Fruit fly (Drosophila melanogaster) whole organism, prepupa: ENCODE data around the gene Prm.
A peak's percentile ranks its signal among the peaks of the same experiment; 100 is the strongest.

Experiments used
- CG10669 ChIP-seq: fragments of 200-800 bp; sonication (Bioruptor generic); optimal IDR thresholded peaks from 3 replicates; lab custom pipeline; 2018; ENCODE audit warnings: missing biosample characterization, mild to moderate bottlenecking, missing genetic modification characterization, moderate library complexity
- CG11294 ChIP-seq: fragments of 200-800 bp; sonication (Bioruptor generic); IDR thresholded peaks from 2 replicates; pipeline ENCODE4 v1.3.6; 2022; ENCODE audit warnings: missing biosample characterization, missing genetic modification characterization
- CG11762 ChIP-seq: fragments of 200-800 bp; sonication (Bioruptor generic); optimal IDR thresholded peaks from 3 replicates; lab custom pipeline; 2016; ENCODE audit warnings: missing biosample characterization, missing genetic modification characterization; ENCODE audit not compliant: insufficient read depth
- CG16779 ChIP-seq: fragments of 200-800 bp; sonication (Bioruptor generic); optimal IDR thresholded peaks from 3 replicates; lab custom pipeline; 2017; ENCODE audit warnings: missing biosample characterization, mild to moderate bottlenecking, missing genetic modification characterization
- CG3032 ChIP-seq: fragments of 200-800 bp; optimal IDR thresholded peaks from 2 replicates; lab custom pipeline; 2019; ENCODE audit warnings: missing biosample characterization, mild to moderate bottlenecking, missing genetic modification characterization, moderate library complexity
- CG34406 ChIP-seq: fragments of 200-800 bp; sonication (Bioruptor generic); optimal IDR thresholded peaks from 3 replicates; lab custom pipeline; 2016; ENCODE audit warnings: missing biosample characterization, missing genetic modification characterization
- CG3919 ChIP-seq: fragments of 200-800 bp; sonication (Bioruptor generic); optimal IDR thresholded peaks from 3 replicates; lab custom pipeline; 2016; ENCODE audit warnings: missing biosample characterization, missing genetic modification characterization
- CG6163 ChIP-seq: fragments of 200-800 bp; sonication (Bioruptor generic); IDR thresholded peaks from 3 replicates; pipeline ENCODE4 v1.3.6; 2022; ENCODE audit warnings: missing biosample characterization, missing genetic modification characterization
- CG6808 ChIP-seq: fragments of 200-800 bp; sonication (Bioruptor generic); optimal IDR thresholded peaks from 3 replicates; lab custom pipeline; 2017; ENCODE audit warnings: missing biosample characterization, missing genetic modification characterization, mild to moderate bottlenecking, moderate library complexity, missing genetic modification reagents
- CG6854 ChIP-seq: fragments of 200-800 bp; sonication (Bioruptor generic); optimal IDR thresholded peaks from 2 replicates; lab custom pipeline; 2017; ENCODE audit warnings: missing biosample characterization, mild to moderate bottlenecking, missing genetic modification characterization
- CG8119 ChIP-seq: fragments of 200-800 bp; sonication (Bioruptor generic); IDR thresholded peaks from 3 replicates; pipeline ENCODE4 v1.3.6; 2022; ENCODE audit warnings: missing biosample characterization, missing genetic modification characterization
- CG8632 ChIP-seq: fragments of 200-800 bp; sonication (Bioruptor generic); optimal IDR thresholded peaks from 3 replicates; lab custom pipeline; 2016; ENCODE audit warnings: missing biosample characterization, missing genetic modification characterization
- CG9139 ChIP-seq: fragments of 200-800 bp; sonication (Bioruptor generic); optimal IDR thresholded peaks from 3 replicates; lab custom pipeline; 2017; ENCODE audit warnings: missing biosample characterization, mild to moderate bottlenecking, missing genetic modification characterization
- Eip75B ChIP-seq: fragments of 200-800 bp; sonication (Bioruptor generic); optimal IDR thresholded peaks from 3 replicates; lab custom pipeline; 2016; ENCODE audit warnings: missing biosample characterization, missing genetic modification characterization
- Eip78C ChIP-seq: fragments of 200-800 bp; sonication (Bioruptor generic); peaks from one replicate; lab custom pipeline; 2016; ENCODE audit warnings: missing biosample characterization, missing genetic modification characterization
- Eip93F ChIP-seq: fragments of 200-800 bp; sonication (Bioruptor generic); optimal IDR thresholded peaks from 2 replicates; lab custom pipeline; 2016; ENCODE audit warnings: missing biosample characterization, mild to moderate bottlenecking, missing genetic modification characterization
- Ets21C ChIP-seq: fragments of 200-800 bp; sonication (Bioruptor generic); optimal IDR thresholded peaks from 3 replicates; lab custom pipeline; 2016; ENCODE audit warnings: missing biosample characterization, missing genetic modification characterization
- Hr38 ChIP-seq: sonication (Bioruptor generic); optimal IDR thresholded peaks from 2 replicates; lab custom pipeline; 2016; ENCODE audit warnings: missing biosample characterization, missing genetic modification characterization
- Lpt ChIP-seq: fragments of 200-800 bp; sonication (Bioruptor generic); optimal IDR thresholded peaks from 3 replicates; lab custom pipeline; 2016; ENCODE audit warnings: missing biosample characterization, missing genetic modification characterization
- Met ChIP-seq: fragments of 200-800 bp; sonication (Bioruptor generic); optimal IDR thresholded peaks from 3 replicates; lab custom pipeline; 2016; ENCODE audit warnings: missing biosample characterization, missing genetic modification characterization
- Sox102F ChIP-seq: fragments of 200-800 bp; sonication (Bioruptor generic); optimal IDR thresholded peaks from 2 replicates; lab custom pipeline; 2016; ENCODE audit warnings: missing biosample characterization, mild to moderate bottlenecking, missing genetic modification characterization
- Sox15 ChIP-seq: fragments of 200-800 bp; sonication (Bioruptor generic); optimal IDR thresholded peaks from 3 replicates; lab custom pipeline; 2016; ENCODE audit warnings: missing biosample characterization, missing genetic modification characterization
- achi ChIP-seq: fragments of 200-800 bp; sonication (Bioruptor generic); optimal IDR thresholded peaks from 3 replicates; lab custom pipeline; 2016; ENCODE audit warnings: missing biosample characterization, missing genetic modification characterization
- acj6 ChIP-seq: fragments of 200-800 bp; sonication (Bioruptor generic); optimal IDR thresholded peaks from 3 replicates; lab custom pipeline; 2016; ENCODE audit warnings: missing biosample characterization, missing genetic modification characterization
- cyc ChIP-seq: fragments of 200-800 bp; sonication (Bioruptor generic); optimal IDR thresholded peaks from 3 replicates; lab custom pipeline; 2016; ENCODE audit warnings: missing biosample characterization, missing genetic modification characterization
- dac ChIP-seq: fragments of 200-800 bp; sonication (Bioruptor generic); optimal IDR thresholded peaks from 2 replicates; lab custom pipeline; 2017; ENCODE audit warnings: missing biosample characterization, mild to moderate bottlenecking, missing genetic modification characterization
- dsx ChIP-seq: fragments of 200-800 bp; optimal IDR thresholded peaks from 3 replicates; lab custom pipeline; 2019; ENCODE audit warnings: missing biosample characterization, mild to moderate bottlenecking, missing genetic modification characterization, moderate library complexity; ENCODE audit not compliant: poor library complexity, severe bottlenecking
- eg ChIP-seq: fragments of 200-800 bp; sonication (Bioruptor generic); IDR thresholded peaks from 3 replicates; pipeline ENCODE4 v1.3.6; 2022; ENCODE audit warnings: missing biosample characterization, missing genetic modification characterization
- esn ChIP-seq: fragments of 200-800 bp; sonication (Bioruptor generic); optimal IDR thresholded peaks from 2 replicates; lab custom pipeline; 2016; ENCODE audit warnings: missing biosample characterization, mild to moderate bottlenecking, missing genetic modification characterization, moderate library complexity
- fd59A ChIP-seq: fragments of 200-800 bp; sonication (Bioruptor generic); optimal IDR thresholded peaks from 2 replicates; lab custom pipeline; 2017; ENCODE audit warnings: missing biosample characterization, mild to moderate bottlenecking, missing genetic modification characterization, missing genetic modification reagents
- fkh ChIP-seq: fragments of 200-800 bp; sonication (Bioruptor generic); optimal IDR thresholded peaks from 3 replicates; lab custom pipeline; 2017; ENCODE audit warnings: missing biosample characterization, mild to moderate bottlenecking, missing genetic modification characterization, moderate library complexity
- lz ChIP-seq: fragments of 200-800 bp; sonication (Bioruptor generic); optimal IDR thresholded peaks from 3 replicates; lab custom pipeline; 2016; ENCODE audit warnings: missing biosample characterization, missing genetic modification characterization
- pdm3 ChIP-seq: fragments of 200-800 bp; sonication (Bioruptor generic); optimal IDR thresholded peaks from 3 replicates; lab custom pipeline; 2016; ENCODE audit warnings: missing biosample characterization, missing genetic modification characterization
- spab ChIP-seq: fragments of 200-800 bp; sonication (Bioruptor generic); optimal IDR thresholded peaks from 2 replicates; lab custom pipeline; 2017; ENCODE audit warnings: missing biosample characterization, mild to moderate bottlenecking, missing genetic modification characterization, missing genetic modification reagents
- ss ChIP-seq, 2 experiments: fragments of 200-800 bp; sonication (Bioruptor generic); optimal IDR thresholded peaks; 2 replicates in 1 of 2; 3 replicates in 1 of 2; lab custom pipeline; 2017 to 2018; ENCODE audit warnings: mild to moderate bottlenecking in 2 of 2, missing biosample characterization in 2 of 2, missing genetic modification characterization in 2 of 2, moderate library complexity in 1 of 2
- svp ChIP-seq: fragments of 200-800 bp; sonication (Bioruptor generic); peaks from one replicate; lab custom pipeline; 2016; ENCODE audit warnings: missing biosample characterization, missing genetic modification characterization
- topi ChIP-seq: fragments of 200-800 bp; sonication (Bioruptor generic); optimal IDR thresholded peaks from 3 replicates; lab custom pipeline; 2016; ENCODE audit warnings: missing biosample characterization, missing genetic modification characterization
- vri ChIP-seq: fragments of 200-800 bp; sonication (Bioruptor generic); optimal IDR thresholded peaks from 3 replicates; lab custom pipeline; 2016; ENCODE audit warnings: missing biosample characterization, mild to moderate bottlenecking, missing genetic modification characterization

Gene Prm

dm6 chr3L:8691891-8692874, 52.9 kb downstream of the Prm start (continued):
- TF ChIP-seq pdm3 (peak; percentile 41), CG9139 (GFP tag; lab: Kevin White, UChicago) (peak; percentile 65), CG11294 (GFP tag; lab: Robert Waterston, UW) (no peak), CG6808 (GFP tag; lab: Kevin White, UChicago) (peak; percentile 64), Lpt (GFP tag; lab: Kevin White, UChicago) (peak; percentile 6), Sox15 (GFP tag; lab: Kevin White, UChicago) (peak; percentile 45), lz (peak; percentile 39), spab (GFP tag; lab: Kevin White, UChicago) (peak; percentile 41), eg (peak; percentile 56), fd59A (no peak), acj6 (GFP tag; lab: Kevin White, UChicago) (peak; percentile 24)
- TF ChIP-seq, all 60 proteins: peak for 48

dm6 chr3L:8690630-8691029, 54.5 kb downstream of the Prm start:
- TF ChIP-seq CG3032 (no peak), fkh (GFP tag; lab: Kevin White, UChicago) (peak; percentile 70)
- TF ChIP-seq, all 60 proteins: peak for 1

dm6 chr3L:8689675-8690074, 55.4 kb downstream of the Prm start:
- TF ChIP-seq lz (no peak), svp (GFP tag; lab: Kevin White, UChicago) (peak; percentile 11), CG16779 (tag; lab: Kevin White, UChicago) (no peak), Eip78C (peak; percentile 43), fkh (GFP tag; lab: Kevin White, UChicago) (peak; percentile 96)

dm6 chr3L:8688694-8689291, 56.3 kb downstream of the Prm start:
- peak; percentile 20 for TF ChIP-seq Sox102F (GFP tag; lab: Kevin White, UChicago)
- peak; percentile 9 for TF ChIP-seq esn (GFP tag; lab: Kevin White, UChicago)
- TF ChIP-seq vri (GFP tag; lab: Kevin White, UChicago) = peak; percentile 68
- no peak for TF ChIP-seq pdm3
- no peak for TF ChIP-seq Ets21C (GFP tag; lab: Kevin White, UChicago)
- no peak for TF ChIP-seq Hr38
- no peak for TF ChIP-seq topi (GFP tag; lab: Kevin White, UChicago)
- TF ChIP-seq CG6854 = peak; percentile 0
- TF ChIP-seq cyc (GFP tag; lab: Kevin White, UChicago) = no peak
- peak; percentile 67 for TF ChIP-seq Eip78C
- no peak for TF ChIP-seq Met (GFP tag; lab: Kevin White, UChicago)
- peak; percentile 87 for TF ChIP-seq svp (GFP tag; lab: Kevin White, UChicago)
- peak in 1 of 2 experiments; percentile 16 for TF ChIP-seq ss (GFP tag; optimal IDR thresholded peaks at IDR 0.05; lab: Kevin White, UChicago)
- no peak for TF ChIP-seq Eip75B
- TF ChIP-seq fkh (GFP tag; lab: Kevin White, UChicago) = peak; percentile 39
- TF ChIP-seq dac (GFP tag; lab: Kevin White, UChicago) = no peak
- peak; percentile 13 for TF ChIP-seq CG8632 (GFP tag; lab: Kevin White, UChicago)
- no peak for TF ChIP-seq acj6 (GFP tag; lab: Kevin White, UChicago)

dm6 chr3L:8686646-8687045, 58.5 kb downstream of the Prm start:
- no peak for TF ChIP-seq Eip93F (GFP tag; lab: Kevin White, UChicago)
- TF ChIP-seq lz = no peak
- no peak for TF ChIP-seq CG11762
- TF ChIP-seq CG3919 (GFP tag; lab: Kevin White, UChicago) = no peak
- TF ChIP-seq fd59A = no peak
- TF ChIP-seq CG6163 = no peak
- no peak for TF ChIP-seq cyc (GFP tag; lab: Kevin White, UChicago)
- TF ChIP-seq Ets21C (GFP tag; lab: Kevin White, UChicago) = no peak
- no peak for TF ChIP-seq esn (GFP tag; lab: Kevin White, UChicago)
- TF ChIP-seq CG34406 (GFP tag; lab: Kevin White, UChicago) = no peak
- no peak for TF ChIP-seq CG10669 (GFP tag; lab: Kevin White, UChicago)
- no peak for TF ChIP-seq Hr38
- no peak for TF ChIP-seq CG8119 (GFP tag; lab: Robert Waterston, UW)
- TF ChIP-seq achi (GFP tag; lab: Kevin White, UChicago) = no peak
- no peak for TF ChIP-seq dsx (GFP tag; lab: Kevin White, UChicago)
- TF ChIP-seq acj6 (GFP tag; lab: Kevin White, UChicago) = no peak
- TF ChIP-seq, all 60 proteins: peak for 0
